Fruit fly (Drosophila melanogaster): Measurements from ENCODE around the gene CG15765.

CG15765 gene

DNA sequence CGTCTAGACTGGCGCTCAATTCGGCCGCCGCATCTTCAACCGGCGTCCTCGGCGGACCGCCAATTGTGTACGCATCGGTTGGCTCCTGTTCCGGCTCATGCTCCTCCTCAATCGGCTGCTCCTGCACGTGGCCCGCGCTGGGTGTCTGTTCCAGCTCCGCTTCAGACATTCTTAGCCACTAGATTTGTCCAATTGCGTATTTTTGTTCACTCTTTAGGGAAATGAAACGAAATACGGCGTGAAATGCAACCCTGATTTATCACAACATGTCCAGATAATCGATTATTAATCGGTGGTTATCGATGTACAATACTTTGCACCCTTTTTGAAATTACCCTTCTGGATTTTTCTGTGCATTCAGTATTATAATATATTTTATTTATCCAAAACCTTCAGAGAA, 58.2 kb downstream of the CG15765 start, which contains the start of gene mof (continued):
- TF ChIP-seq E2f2 (GFP tag; IDR thresholded peaks at IDR 0.05) (peak; percentile 88), CG17568 (GFP tag; optimal IDR thresholded peaks at IDR 0.05) (no peak), Rx (GFP tag; IDR thresholded peaks at IDR 0.05) (no peak), Pdp1 (GFP tag; optimal IDR thresholded peaks at IDR 0.05) (no peak), cas (GFP tag; IDR thresholded peaks at IDR 0.05) (no peak), Asciz (GFP tag; optimal IDR thresholded peaks at IDR 0.05) (no peak), Fer2 (tag; optimal IDR thresholded peaks at IDR 0.05) (no peak), CG4730 (GFP tag; IDR thresholded peaks at IDR 0.05) (no peak), D19A (tag; optimal IDR thresholded peaks at IDR 0.05) (no peak), HLH4C (GFP tag; IDR thresholded peaks at IDR 0.05; ENCODE audit: partially characterized antibody) (peak; percentile 87), CG3995 (GFP tag; optimal IDR thresholded peaks at IDR 0.05) (peak; percentile 44), CG13624 (GFP tag; optimal IDR thresholded peaks at IDR 0.05) (no peak), nom (GFP tag; optimal IDR thresholded peaks at IDR 0.05) (peak; percentile 18), Dbx (GFP tag; IDR thresholded peaks at IDR 0.05) (no peak), fd64A (GFP tag; optimal IDR thresholded peaks at IDR 0.05) (no peak), CG17612 (GFP tag; IDR thresholded peaks at IDR 0.05) (no peak), CG6654 (GFP tag; optimal IDR thresholded peaks at IDR 0.05) (no peak), CG12659 (GFP tag; optimal IDR thresholded peaks at IDR 0.05) (no peak), CG13424 (tag; optimal IDR thresholded peaks at IDR 0.05) (no peak), CG4360 (GFP tag; IDR thresholded peaks at IDR 0.05) (no peak), CG2120 (GFP tag; optimal IDR thresholded peaks at IDR 0.05) (no peak), btn (GFP tag; optimal IDR thresholded peaks at IDR 0.05) (no peak), CG6765 (GFP tag; optimal IDR thresholded peaks at IDR 0.05) (no peak), CG16813 (GFP tag; IDR thresholded peaks at IDR 0.05; ENCODE audit: partially characterized antibody) (peak; percentile 69), az2 (GFP tag; optimal IDR thresholded peaks at IDR 0.05) (no peak), rib (GFP tag; IDR thresholded peaks at IDR 0.05) (no peak), ci (GFP tag; IDR thresholded peaks at IDR 0.05) (no peak), bbx (GFP tag; IDR thresholded peaks at IDR 0.05; ENCODE audit: partially characterized antibody) (peak; percentile 85), CG1233 (GFP tag; optimal IDR thresholded peaks at IDR 0.05) (no peak), aop (GFP tag; IDR thresholded peaks at IDR 0.05) (no peak), MTF-1 (GFP tag; optimal IDR thresholded peaks at IDR 0.05; ENCODE audit: borderline replicate concordance) (no peak), NK7.1 (GFP tag; optimal IDR thresholded peaks at IDR 0.05) (no peak)

- TF ChIP-seq ems (GFP tag; optimal IDR thresholded peaks at IDR 0.05) (peak; percentile 72), CG12744 (GFP tag; optimal IDR thresholded peaks at IDR 0.05) (peak; percentile 34), lov (optimal IDR thresholded peaks at IDR 0.05) (no peak), lov (GFP tag; IDR thresholded peaks at IDR 0.05) (no peak), Sin3A (optimal IDR thresholded peaks at IDR 0.05) (peak; percentile 60), CG5245 (GFP tag; optimal IDR thresholded peaks at IDR 0.05) (no peak), CG10209 (GFP tag; optimal IDR thresholded peaks at IDR 0.05) (no peak), CG2120 (GFP tag; optimal IDR thresholded peaks at IDR 0.05) (peak; percentile 82), sd (tag; optimal IDR thresholded peaks at IDR 0.05) (no peak), CG42726 (GFP tag; IDR thresholded peaks at IDR 0.05; ENCODE audit: partially characterized antibody) (peak; percentile 47; the same call in 1 of the 2 replicates), Ets97D (GFP tag; optimal IDR thresholded peaks at IDR 0.05) (peak; percentile 74), ERR (GFP tag; optimal IDR thresholded peaks at IDR 0.05) (no peak), zen2 (GFP tag; IDR thresholded peaks at IDR 0.05; ENCODE audit: partially characterized antibody) (peak; percentile 47; the same call in 1 of the 3 replicates), trem (tag; optimal IDR thresholded peaks at IDR 0.05) (peak; percentile 76), bsh (GFP tag; optimal IDR thresholded peaks at IDR 0.05) (peak in 1 of 2 experiments; percentile 9), Jarid2 (GFP tag; optimal IDR thresholded peaks at IDR 0.05) (no peak), Fer2 (tag; optimal IDR thresholded peaks at IDR 0.05) (peak; percentile 3), tx (GFP tag; optimal IDR thresholded peaks at IDR 0.05) (peak; percentile 37), CG10147 (GFP tag; optimal IDR thresholded peaks at IDR 0.05) (peak; percentile 5), CG2712 (tag; optimal IDR thresholded peaks at IDR 0.05) (peak; percentile 52), hb (GFP tag; IDR thresholded peaks at IDR 0.05; ENCODE audit: partially characterized antibody) (peak; percentile 55; the same call in 1 of the 3 replicates), NK7.1 (GFP tag; optimal IDR thresholded peaks at IDR 0.05) (no peak), esg (GFP tag; conservative IDR thresholded peaks at IDR 0.05) (no peak)
Observed at dm6 chrX:5879543-5879943, 61.2 kb downstream of the CG15765 start, which contains the start of the genes Usp30 and CG16721. Gene Usp30 (minus strand): TSS chrX:5879787. Gene CG16721 (plus strand): TSS chrX:5879869.
